Worm (Caenorhabditis elegans): ENCODE results near the gene gasr-8.

The gasr-8 gene

ce11 chrV:14685435-14686058 lies 3.4 kb upstream of the gasr-8 start, which contains the start of gene C47E8.4 (continued):
- TF ChIP-seq nhr-47 (tag; optimal IDR thresholded peaks at IDR 0.05) (peak; percentile 99), blmp-1 (tag; optimal IDR thresholded peaks at IDR 0.05) (peak; percentile 80), zag-1 (tag; optimal IDR thresholded peaks at IDR 0.05) (peak; percentile 93), alr-1 (tag; optimal IDR thresholded peaks at IDR 0.05; ENCODE audit: borderline replicate concordance) (no peak), fkh-4 (tag; optimal IDR thresholded peaks at IDR 0.05; ENCODE audit: borderline replicate concordance) (peak; percentile 99), C16A3.4 (tag; optimal IDR thresholded peaks at IDR 0.05) (peak; percentile 97), efl-1 (optimal IDR thresholded peaks at IDR 0.05) (peak; percentile 95), efl-1 (GFP tag; optimal IDR thresholded peaks at IDR 0.05 in 1 of 2) (peak; percentile 86 to 99), swsn-7 (tag; optimal IDR thresholded peaks at IDR 0.05) (peak; percentile 99), nhr-237 (tag; optimal IDR thresholded peaks at IDR 0.05) (peak; percentile 96), lin-39 (tag; optimal IDR thresholded peaks at IDR 0.05) (peak; percentile 97), aly-2 (tag; optimal IDR thresholded peaks at IDR 0.05) (peak; percentile 95)

ce11 chrV:14686231-14687105 lies 2.4 kb upstream of the gasr-8 start:
- TF ChIP-seq skn-1 (tag; optimal IDR thresholded peaks at IDR 0.05) (peak; percentile 20), lin-39 (tag; optimal IDR thresholded peaks at IDR 0.05) (no peak), fkh-8 (tag; optimal IDR thresholded peaks at IDR 0.05) (no peak), rnt-1 (tag; optimal IDR thresholded peaks at IDR 0.05) (peak; percentile 26), efl-1 (optimal IDR thresholded peaks at IDR 0.05) (no peak), efl-1 (GFP tag; optimal IDR thresholded peaks at IDR 0.05 in 1 of 2) (peak in 1 of 2 experiments; percentile 11), lin-15B (tag; optimal IDR thresholded peaks at IDR 0.05) (no peak), fkh-10 (GFP tag; optimal IDR thresholded peaks at IDR 0.05) (no peak), nhr-84 (tag; optimal IDR thresholded peaks at IDR 0.05) (peak; percentile 70), ama-1 (optimal IDR thresholded peaks at IDR 0.05) (peak; percentile 85), elt-2 (tag; optimal IDR thresholded peaks at IDR 0.05) (peak; percentile 3), lin-14 (GFP tag; optimal IDR thresholded peaks at IDR 0.05) (peak; percentile 5), ztf-4 (tag; optimal IDR thresholded peaks at IDR 0.05) (peak; percentile 18), nhr-85 (tag) (peak; percentile 50), snpc-4 (tag; optimal IDR thresholded peaks at IDR 0.05) (no peak), jun-1 (tag; optimal IDR thresholded peaks at IDR 0.05) (no peak), alr-1 (tag; optimal IDR thresholded peaks at IDR 0.05; ENCODE audit: borderline replicate concordance) (peak; percentile 100), ceh-63 (GFP tag; optimal IDR thresholded peaks at IDR 0.05) (peak; percentile 50), sptf-1 (tag; optimal IDR thresholded peaks at IDR 0.05) (no peak), aha-1 (tag; optimal IDR thresholded peaks at IDR 0.05) (no peak), mep-1 (tag; optimal IDR thresholded peaks at IDR 0.05) (peak; percentile 26), xbp-1 (tag; optimal IDR thresholded peaks at IDR 0.05) (no peak), ztf-11 (tag; optimal IDR thresholded peaks at IDR 0.05) (peak in 1 of 2 experiments; percentile 18)

- TF ChIP-seq aly-2 (tag; optimal IDR thresholded peaks at IDR 0.05) = no peak
- TF ChIP-seq efl-1 (optimal IDR thresholded peaks at IDR 0.05) = no peak
- TF ChIP-seq efl-1 (GFP tag; optimal IDR thresholded peaks at IDR 0.05 in 1 of 2) = peak in 1 of 2 experiments; percentile 78
- peak; percentile 68 for TF ChIP-seq ama-1 (optimal IDR thresholded peaks at IDR 0.05)
- TF ChIP-seq skn-1 (tag; optimal IDR thresholded peaks at IDR 0.05) = peak; percentile 21
- TF ChIP-seq ztf-11 (tag; optimal IDR thresholded peaks at IDR 0.05) = peak in 1 of 2 experiments; percentile 7
- TF ChIP-seq egl-27 (tag; optimal IDR thresholded peaks at IDR 0.05) = no peak
- TF ChIP-seq rnt-1 (tag; optimal IDR thresholded peaks at IDR 0.05) = peak; percentile 1
- TF ChIP-seq lin-35 (GFP tag; optimal IDR thresholded peaks at IDR 0.05) = no peak
- no peak for TF ChIP-seq unc-98 (GFP tag; IDR thresholded peaks at IDR 0.05)
- no peak for TF ChIP-seq nhr-28 (tag; optimal IDR thresholded peaks at IDR 0.05)
- TF ChIP-seq nhr-85 (tag) = peak; percentile 62
- no peak for TF ChIP-seq grh-1 (GFP tag; IDR thresholded peaks at IDR 0.05)
These were observed 1.6 kb upstream of the gasr-8 start for ce11 chrV:14687106-14687964.
